Worm (Caenorhabditis elegans): Measurements from ENCODE around the gene Y57G11C.499.

ce11 chrIV:14784481-14784880, 29.7 kb upstream of the Y57G11C.499 start, which contains the start of gene nlp-56:
- no peak for TF ChIP-seq ztf-23 (GFP tag; IDR thresholded peaks at IDR 0.05)
- TF ChIP-seq klf-2 (GFP tag; conservative IDR thresholded peaks at IDR 0.05), result no peak
- TF ChIP-seq ztf-29 (GFP tag; IDR thresholded peaks at IDR 0.05), result no peak
- TF ChIP-seq T22C8.4 (GFP tag; IDR thresholded peaks at IDR 0.05), result no peak
- no peak for TF ChIP-seq flt-1 (GFP tag; IDR thresholded peaks at IDR 0.05)
- no peak for TF ChIP-seq tab-1 (GFP tag; IDR thresholded peaks at IDR 0.05)
- no peak for TF ChIP-seq ref-1 (GFP tag; conservative IDR thresholded peaks at IDR 0.05)
- TF ChIP-seq med-1 (GFP tag; optimal IDR thresholded peaks at IDR 0.05; ENCODE audit: insufficient read depth), result no peak
